Fruit fly (Drosophila melanogaster): Measurements from ENCODE around the gene CG42537.
A peak's percentile ranks its signal among the peaks of the same experiment; 100 is the strongest.

The CG42537 gene

DNA sequence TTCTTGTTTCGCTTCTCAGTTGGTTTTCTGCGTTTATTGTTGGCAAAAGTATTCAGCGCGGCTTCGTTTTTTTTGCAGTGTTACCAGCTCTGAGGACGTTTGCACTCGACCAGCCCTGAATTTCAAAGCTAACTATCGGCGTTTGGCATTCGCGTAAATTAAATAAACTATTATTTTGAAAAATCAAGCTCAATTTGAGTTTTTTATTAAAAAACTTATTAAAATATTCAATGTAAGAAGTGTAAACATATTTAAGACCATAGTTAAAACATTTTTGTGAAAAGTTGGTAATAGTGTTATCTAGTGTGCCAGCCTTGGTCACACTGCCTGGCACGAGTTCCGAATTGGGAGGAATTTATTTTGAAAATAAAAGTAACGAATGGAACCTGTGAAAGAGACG lies 31.8 kb upstream of the CG42537 start, which contains the start of the genes SmD2 and CG18048 (continued):
- TF ChIP-seq Deaf1 (tag; optimal IDR thresholded peaks at IDR 0.05) (peak; percentile 50), dmrt99B (tag; optimal IDR thresholded peaks at IDR 0.05) (no peak), CG14860 (GFP tag; IDR thresholded peaks at IDR 0.05; ENCODE audit: partially characterized antibody) (0 out of 3 replicates have a peak, but pooled peaks have one; percentile 52), prd (optimal IDR thresholded peaks at IDR 0.05) (no peak), prd (GFP tag; IDR thresholded peaks at IDR 0.05) (no peak), Lim3 (GFP tag; IDR thresholded peaks at IDR 0.05) (no peak), CG3838 (GFP tag; optimal IDR thresholded peaks at IDR 0.05) (no peak), salm (tag; optimal IDR thresholded peaks at IDR 0.05) (no peak), Hr51 (GFP tag; optimal IDR thresholded peaks at IDR 0.05) (no peak), mirr (GFP tag; optimal IDR thresholded peaks at IDR 0.05) (no peak), NK7.1 (GFP tag; optimal IDR thresholded peaks at IDR 0.05) (no peak), Rx (GFP tag; IDR thresholded peaks at IDR 0.05) (no peak), CG7556 (GFP tag; optimal IDR thresholded peaks at IDR 0.05) (no peak), amos (GFP tag; IDR thresholded peaks at IDR 0.05; ENCODE audit: partially characterized antibody) (peak; percentile 75), tin (GFP tag; optimal IDR thresholded peaks at IDR 0.05) (no peak), CG2129 (GFP tag; IDR thresholded peaks at IDR 0.05; ENCODE audit: partially characterized antibody) (peak; percentile 54), Dp (GFP tag; optimal IDR thresholded peaks at IDR 0.05) (peak; percentile 56), pnt (GFP tag; optimal IDR thresholded peaks at IDR 0.05) (no peak), CG1602 (GFP tag; optimal IDR thresholded peaks at IDR 0.05) (no peak), fru (optimal IDR thresholded peaks at IDR 0.05) (no peak), crol (GFP tag; IDR thresholded peaks at IDR 0.05) (no peak), CG4328 (GFP tag; optimal IDR thresholded peaks at IDR 0.05) (no peak), CHES-1-like (GFP tag; optimal IDR thresholded peaks at IDR 0.05) (peak; percentile 6), Elba2 (GFP tag; optimal IDR thresholded peaks at IDR 0.05) (peak; percentile 91), Dip2 (GFP tag; IDR thresholded peaks at IDR 0.05) (no peak), CG33557 (GFP tag; optimal IDR thresholded peaks at IDR 0.05) (no peak), Poxn (GFP tag; IDR thresholded peaks at IDR 0.05) (no peak), NFAT (GFP tag; IDR thresholded peaks at IDR 0.05) (no peak), E2f1 (GFP tag; IDR thresholded peaks at IDR 0.05) (no peak), CG10462 (GFP tag; optimal IDR thresholded peaks at IDR 0.05) (no peak), fu2 (GFP tag; optimal IDR thresholded peaks at IDR 0.05) (no peak), TFAM (GFP tag; optimal IDR thresholded peaks at IDR 0.05) (no peak), CG43689 (GFP tag; IDR thresholded peaks at IDR 0.05) (no peak), eve (GFP tag; optimal IDR thresholded peaks at IDR 0.05) (no peak), ssp (GFP tag; IDR thresholded peaks at IDR 0.05) (no peak; the same call in 1 of the 2 replicates), HmgD (GFP tag; optimal IDR thresholded peaks at IDR 0.05) (no peak), CG9876 (GFP tag; optimal IDR thresholded peaks at IDR 0.05) (no peak), CG12236 (GFP tag; optimal IDR thresholded peaks at IDR 0.05) (no peak), unc-4 (GFP tag; IDR thresholded peaks at IDR 0.05; ENCODE audit: partially characterized antibody) (peak; percentile 79), lab (GFP tag; optimal IDR thresholded peaks at IDR 0.05) (no peak), CG31388 (GFP tag; optimal IDR thresholded peaks at IDR 0.05) (no peak), CG14965 (GFP tag; optimal IDR thresholded peaks at IDR 0.05; ENCODE audit: borderline replicate concordance) (no peak), Mrtf (GFP tag; IDR thresholded peaks at IDR 0.05) (no peak), Dll (GFP tag; IDR thresholded peaks at IDR 0.05; ENCODE audit: partially characterized antibody) (peak; percentile 85), CG12071 (GFP tag; optimal IDR thresholded peaks at IDR 0.05) (no peak), lmd (GFP tag; IDR thresholded peaks at IDR 0.05) (no peak), CG11560 (tag; IDR thresholded peaks at IDR 0.05) (no peak), corto (GFP tag; optimal IDR thresholded peaks at IDR 0.05) (no peak), CG6854 (GFP tag; optimal IDR thresholded peaks at IDR 0.05) (no peak), CG9215 (GFP tag; IDR thresholded peaks at IDR 0.05) (no peak), cg (GFP tag; optimal IDR thresholded peaks at IDR 0.05) (no peak), hb (GFP tag; IDR thresholded peaks at IDR 0.05; ENCODE audit: partially characterized antibody) (peak; percentile 57; the same call in 1 of the 3 replicates)

All from whole organism, embryonic.